Worm (Caenorhabditis elegans) whole organism, midembryonic: ENCODE data around the gene srsx-26.

Experiments used
- T22C8.4 ChIP-seq: fragments of 200-800 bp; sonication (Bioruptor generic); IDR thresholded peaks from 2 replicates; pipeline ENCODE4 v1.3.6; 2022; ENCODE audit warnings: missing genetic modification characterization, missing compliant biosample characterization
- cog-1 ChIP-seq: sonication (generic microtip); optimal IDR thresholded peaks from 2 replicates; lab custom pipeline; 2016; ENCODE audit warnings: missing genetic modification characterization, missing compliant biosample characterization
- flt-1 ChIP-seq: fragments of 200-800 bp; sonication (Bioruptor generic); IDR thresholded peaks from 2 replicates; pipeline ENCODE4 v1.3.6; 2022; ENCODE audit warnings: missing genetic modification characterization, missing compliant biosample characterization
- klf-2 ChIP-seq: fragments of 200-800 bp; sonication (Bioruptor generic); conservative IDR thresholded peaks from 2 replicates; pipeline ENCODE4 v1.3.6; 2022; ENCODE audit warnings: missing genetic modification reagents, missing genetic modification characterization, missing compliant biosample characterization
- med-1 ChIP-seq: sonication (generic microtip); optimal IDR thresholded peaks from 2 replicates; lab custom pipeline; 2017; ENCODE audit warnings: missing genetic modification characterization, mild to moderate bottlenecking, missing compliant biosample characterization, antibody characterized with exemption, missing genetic modification reagents; ENCODE audit not compliant: insufficient read depth
- ref-1 ChIP-seq: fragments of 200-800 bp; sonication (Bioruptor generic); conservative IDR thresholded peaks from 2 replicates; pipeline ENCODE4 v1.3.6; 2022; ENCODE audit warnings: missing genetic modification reagents, missing genetic modification characterization, missing compliant biosample characterization
- tab-1 ChIP-seq: fragments of 200-800 bp; sonication (Bioruptor generic); IDR thresholded peaks from 2 replicates; pipeline ENCODE4 v1.3.6; 2022; ENCODE audit warnings: missing genetic modification characterization, missing compliant biosample characterization
- ztf-23 ChIP-seq: fragments of 200-800 bp; sonication (Bioruptor generic); IDR thresholded peaks from 2 replicates; pipeline ENCODE4 v1.3.6; 2022; ENCODE audit warnings: missing genetic modification reagents, missing genetic modification characterization, missing compliant biosample characterization
- ztf-29 ChIP-seq: fragments of 200-800 bp; sonication (Bioruptor generic); IDR thresholded peaks from 2 replicates; pipeline ENCODE4 v1.3.6; 2022; ENCODE audit warnings: missing genetic modification reagents, missing genetic modification characterization, missing compliant biosample characterization

The srsx-26 gene

ce11 chrV:10117465-10117864 lies 31.0 kb upstream of the srsx-26 start, which contains the start of gene C08B6.5:
TSS of gene C08B6.5 (plus strand) at chrV:10117765.
- no peak for TF ChIP-seq klf-2 (GFP tag; lab: Robert Waterston, UW)

DNA sequence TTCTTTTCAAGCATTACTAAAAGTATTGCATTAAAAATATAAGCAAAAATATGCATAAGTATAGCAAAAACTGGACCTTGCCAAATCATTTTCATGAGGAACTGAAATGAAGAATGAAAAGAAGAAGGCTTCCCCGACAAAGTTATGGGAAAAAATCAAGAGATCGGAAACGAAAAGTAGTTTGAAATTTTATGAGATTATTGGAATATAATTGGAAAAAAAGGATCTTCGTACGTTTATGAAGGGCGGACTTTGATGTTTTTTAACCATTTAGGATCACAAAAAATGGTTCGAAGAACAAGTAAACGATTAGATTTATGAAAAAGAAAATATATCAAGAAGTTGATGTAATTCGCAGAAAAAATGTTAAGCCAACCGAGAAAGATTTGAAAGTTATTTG lies 27.6 kb upstream of the srsx-26 start, which contains the start of gene srxa-18:
TSS of gene srxa-18 (minus strand) at position 100 of the 400 bp plus-strand sequence.
- TF ChIP-seq med-1, result no peak
- no peak for TF ChIP-seq klf-2 (GFP tag; lab: Robert Waterston, UW)
- no peak for TF ChIP-seq ztf-29
- TF ChIP-seq ref-1, result no peak
- no peak for TF ChIP-seq flt-1
- TF ChIP-seq T22C8.4 (GFP tag; lab: Robert Waterston, UW), result no peak
- no peak for TF ChIP-seq cog-1 (tag; lab: Kevin White, UChicago)
- no peak for TF ChIP-seq tab-1 (GFP tag; lab: Robert Waterston, UW)
- no peak for TF ChIP-seq ztf-23 (GFP tag; lab: Robert Waterston, UW)

- TF ChIP-seq cog-1 (tag; lab: Kevin White, UChicago) (no peak), ztf-23 (GFP tag; lab: Robert Waterston, UW) (no peak), klf-2 (GFP tag; lab: Robert Waterston, UW) (no peak), flt-1 (no peak), med-1 (no peak), ztf-29 (no peak), T22C8.4 (GFP tag; lab: Robert Waterston, UW) (no peak), ref-1 (no peak), tab-1 (GFP tag; lab: Robert Waterston, UW) (no peak)
Observed at ce11 chrV:10122670-10123069, 25.8 kb upstream of the srsx-26 start, which contains the start of gene srxa-19. TSS of gene srxa-19 (minus strand) at chrV:10122770.

ce11 chrV:10123324-10123723 lies 25.1 kb upstream of the srsx-26 start, which contains the start of gene C08B6.6:
TSS of gene C08B6.6 (plus strand) at chrV:10123624.
- TF ChIP-seq ztf-23 (GFP tag; lab: Robert Waterston, UW), result no peak

ce11 chrV:10124799-10125548 lies 23.5 kb upstream of the srsx-26 start, which contains the start of gene C08B6.10:
TSS of gene C08B6.10 (plus strand) at chrV:10125498.
- no peak for TF ChIP-seq ref-1
- TF ChIP-seq med-1, result no peak
- TF ChIP-seq tab-1 (GFP tag; lab: Robert Waterston, UW), result no peak
- no peak for TF ChIP-seq cog-1 (tag; lab: Kevin White, UChicago)
- no peak for TF ChIP-seq ztf-23 (GFP tag; lab: Robert Waterston, UW)
- no peak for TF ChIP-seq T22C8.4 (GFP tag; lab: Robert Waterston, UW)
- no peak for TF ChIP-seq ztf-29
- no peak for TF ChIP-seq flt-1
- no peak for TF ChIP-seq klf-2 (GFP tag; lab: Robert Waterston, UW)

ce11 chrV:10130195-10130594 lies 18.3 kb upstream of the srsx-26 start, which contains the start of gene aos-1:
TSS of gene aos-1 (minus strand) at chrV:10130295.
- TF ChIP-seq ref-1 (no peak), med-1 (no peak), tab-1 (GFP tag; lab: Robert Waterston, UW) (no peak), klf-2 (GFP tag; lab: Robert Waterston, UW) (no peak), ztf-29 (no peak), ztf-23 (GFP tag; lab: Robert Waterston, UW) (no peak), flt-1 (no peak), T22C8.4 (GFP tag; lab: Robert Waterston, UW) (no peak), cog-1 (tag; lab: Kevin White, UChicago) (no peak)

- TF ChIP-seq ztf-23 (GFP tag; lab: Robert Waterston, UW) (no peak), ref-1 (no peak), med-1 (no peak), tab-1 (GFP tag; lab: Robert Waterston, UW) (no peak), ztf-29 (no peak), T22C8.4 (GFP tag; lab: Robert Waterston, UW) (no peak), flt-1 (no peak), cog-1 (tag; lab: Kevin White, UChicago) (no peak), klf-2 (GFP tag; lab: Robert Waterston, UW) (no peak)
Observed at ce11 chrV:10133277-10133676, 15.2 kb upstream of the srsx-26 start.

DNA sequence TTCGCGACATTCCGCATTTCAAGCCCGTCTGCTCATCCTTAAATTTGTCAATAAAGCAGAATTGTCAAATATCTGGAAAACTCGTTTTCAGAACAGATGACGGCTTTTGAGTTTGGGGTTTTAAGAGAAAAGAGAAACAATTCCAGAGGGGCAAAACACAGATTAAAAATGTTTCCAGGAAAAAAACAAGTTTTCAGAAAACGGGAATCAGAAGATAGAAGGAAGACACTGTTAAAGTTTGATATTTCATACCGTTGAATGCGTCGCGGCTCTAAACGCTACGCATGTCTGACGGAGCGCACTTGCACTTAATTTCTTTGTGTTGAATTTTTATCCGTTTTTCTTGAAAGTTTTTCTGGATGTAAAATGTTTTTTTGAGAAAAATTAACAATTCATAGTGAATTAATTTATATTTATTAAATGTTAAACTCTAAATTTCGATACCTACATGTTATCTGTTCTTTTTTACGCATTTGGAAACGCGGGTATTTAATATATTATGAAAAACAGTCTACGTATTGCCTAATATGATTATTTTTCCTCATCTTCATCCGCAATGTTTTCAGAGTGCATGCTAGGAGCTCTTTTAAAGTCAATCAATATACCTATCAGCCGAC lies 14.3 kb upstream of the srsx-26 start, which contains the start of the genes C08B6.18, wdr-20 and C08B6.8:
TSS of gene C08B6.18 (minus strand) at position 51 of the 617 bp plus-strand sequence.
TSS of gene wdr-20 (minus strand) at position 82 of the 617 bp plus-strand sequence.
TSS of gene C08B6.8 (plus strand) at position 567 of the 617 bp plus-strand sequence.
- no peak for TF ChIP-seq med-1
- TF ChIP-seq tab-1 (GFP tag; lab: Robert Waterston, UW), result no peak
- no peak for TF ChIP-seq ztf-23 (GFP tag; lab: Robert Waterston, UW)
- no peak for TF ChIP-seq klf-2 (GFP tag; lab: Robert Waterston, UW)
- no peak for TF ChIP-seq flt-1
- no peak for TF ChIP-seq ztf-29
- TF ChIP-seq T22C8.4 (GFP tag; lab: Robert Waterston, UW), result no peak
- no peak for TF ChIP-seq ref-1
- TF ChIP-seq cog-1 (tag; lab: Kevin White, UChicago), result no peak

DNA sequence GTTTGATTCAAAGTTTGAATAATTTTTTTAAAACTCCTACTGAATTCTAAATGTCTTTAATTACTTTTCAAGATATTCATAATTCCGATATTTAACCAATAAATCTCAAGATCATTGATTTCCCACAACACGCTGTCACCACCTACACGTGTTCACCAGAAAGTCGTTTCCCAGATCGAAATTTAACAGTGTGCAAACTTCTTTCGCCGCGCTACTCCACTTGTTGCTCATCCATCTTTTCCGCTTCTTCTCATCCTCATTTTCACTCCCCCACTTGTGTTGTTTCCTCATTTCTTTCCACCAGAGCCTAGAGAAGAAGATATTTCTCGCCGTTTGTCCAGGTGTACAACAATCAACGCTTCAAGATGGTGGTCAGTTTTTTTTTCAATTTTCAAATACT lies 2.8 kb upstream of the srsx-26 start, which contains the start of gene C51E3.9:
TSS of gene C51E3.9 (plus strand) at position 301 of the 400 bp plus-strand sequence.
- TF ChIP-seq med-1, result no peak
- TF ChIP-seq klf-2 (GFP tag; lab: Robert Waterston, UW), result no peak
- no peak for TF ChIP-seq ref-1
- no peak for TF ChIP-seq cog-1 (tag; lab: Kevin White, UChicago)
- TF ChIP-seq T22C8.4 (GFP tag; lab: Robert Waterston, UW), result no peak
- TF ChIP-seq tab-1 (GFP tag; lab: Robert Waterston, UW), result no peak
- TF ChIP-seq flt-1, result no peak
- TF ChIP-seq ztf-29, result no peak
- no peak for TF ChIP-seq ztf-23 (GFP tag; lab: Robert Waterston, UW)

ce11 chrV:10146787-10147186 lies 1.7 kb upstream of the srsx-26 start:
- TF ChIP-seq ref-1 (no peak), T22C8.4 (GFP tag; lab: Robert Waterston, UW) (no peak), ztf-29 (no peak), klf-2 (GFP tag; lab: Robert Waterston, UW) (no peak), tab-1 (GFP tag; lab: Robert Waterston, UW) (no peak)
